Worm (Caenorhabditis elegans) whole organism, young adult: ENCODE measurements around the gene C03B1.4.

Source experiments
- B0035.1 ChIP-seq: sonication (generic microtip); optimal IDR thresholded peaks from 2 replicates; lab custom pipeline; 2016; ENCODE audit warnings: missing genetic modification characterization, mild to moderate bottlenecking, missing compliant biosample characterization, missing genotype, missing genetic modification reagents
- F23B12.7 ChIP-seq: sonication (generic microtip); optimal IDR thresholded peaks from 2 replicates; lab custom pipeline; 2017; ENCODE audit warnings: missing genetic modification characterization, mild to moderate bottlenecking, missing compliant biosample characterization, antibody characterized with exemption, moderate library complexity; ENCODE audit not compliant: insufficient read depth
- F33H1.4 ChIP-seq: fragments of 200-800 bp; sonication (Bioruptor generic); IDR thresholded peaks from 2 replicates; pipeline ENCODE4 v1.3.6; 2022; ENCODE audit warnings: missing genetic modification reagents, missing genetic modification characterization, missing compliant biosample characterization
- F55B11.4 ChIP-seq: sonication (generic microtip); optimal IDR thresholded peaks from 2 replicates; lab custom pipeline; 2016; ENCODE audit warnings: missing compliant biosample characterization, missing genetic modification characterization, borderline replicate concordance; ENCODE audit not compliant: insufficient read depth
- F57A8.1 ChIP-seq: fragments of 200-800 bp; sonication (Bioruptor generic); optimal IDR thresholded peaks from 2 replicates; lab custom pipeline; 2018; ENCODE audit warnings: mild to moderate bottlenecking, missing genetic modification characterization, moderate library complexity, missing compliant biosample characterization
- akir-1 ChIP-seq: fragments of 200-800 bp; sonication (Bioruptor generic); optimal IDR thresholded peaks from 2 replicates; lab custom pipeline; 2018; ENCODE audit warnings: mild to moderate bottlenecking, missing genetic modification characterization, moderate library complexity, missing compliant biosample characterization
- attf-5 ChIP-seq: fragments of 200-800 bp; sonication (Bioruptor generic); optimal IDR thresholded peaks from 2 replicates; lab custom pipeline; 2018; ENCODE audit warnings: mild to moderate bottlenecking, missing genetic modification characterization, missing compliant biosample characterization
- bed-2 ChIP-seq: fragments of 200-800 bp; sonication (Bioruptor generic); IDR thresholded peaks from 2 replicates; pipeline ENCODE4 v1.3.6; 2022; ENCODE audit warnings: missing genetic modification reagents, missing genetic modification characterization, missing compliant biosample characterization
- ccch-3 ChIP-seq: fragments of 200-800 bp; sonication (Bioruptor generic); optimal IDR thresholded peaks from 2 replicates; lab custom pipeline; 2018; ENCODE audit warnings: mild to moderate bottlenecking, missing genetic modification characterization, missing compliant biosample characterization
- cebp-1 ChIP-seq, 2 experiments: fragments of 200-800 bp in 1 of 2; sonication (Bioruptor generic) in 1 of 2; sonication (generic microtip) in 1 of 2; IDR thresholded peaks in 1 of 2; optimal IDR thresholded peaks in 1 of 2; 2 replicates each; pipeline versions ENCODE4 v1.3.6 to Lab custom; 2017 to 2022; ENCODE audit warnings: missing compliant biosample characterization in 2 of 2, missing genetic modification characterization in 2 of 2, mild to moderate bottlenecking in 1 of 2, missing genetic modification reagents in 1 of 2, moderate library complexity in 1 of 2
- cebp-2 ChIP-seq: fragments of 200-800 bp; sonication (Bioruptor generic); IDR thresholded peaks from 2 replicates; pipeline ENCODE4 v1.3.6; 2022; ENCODE audit warnings: missing genetic modification characterization, missing compliant biosample characterization
- ceh-40 ChIP-seq: fragments of 200-800 bp; sonication (Bioruptor generic); IDR thresholded peaks from 2 replicates; pipeline ENCODE4 v1.3.6; 2022; ENCODE audit warnings: missing genetic modification characterization, missing compliant biosample characterization
- die-1 ChIP-seq: sonication (generic microtip); optimal IDR thresholded peaks from 2 replicates; lab custom pipeline; 2016; ENCODE audit warnings: missing genotype, mild to moderate bottlenecking, missing genetic modification characterization, missing compliant biosample characterization
- dpl-1 ChIP-seq: fragments of 150-350 bp; optimal IDR thresholded peaks from 2 replicates; lab custom pipeline; 2014; ENCODE audit warnings: missing biosample characterization, missing genetic modification reagents, missing genetic modification characterization
- egl-18 ChIP-seq: fragments of 200-800 bp; sonication (Bioruptor generic); IDR thresholded peaks from 2 replicates; pipeline ENCODE4 v1.3.6; 2022; ENCODE audit warnings: missing genetic modification reagents, missing genetic modification characterization, missing compliant biosample characterization
- egrh-3 ChIP-seq: fragments of 200-800 bp; sonication (Bioruptor generic); IDR thresholded peaks from 2 replicates; pipeline ENCODE4 v1.3.6; 2022; ENCODE audit warnings: missing genetic modification reagents, missing genetic modification characterization, missing compliant biosample characterization
- hlh-12 ChIP-seq: sonication (generic microtip); optimal IDR thresholded peaks from 2 replicates; lab custom pipeline; 2016; ENCODE audit warnings: missing genetic modification characterization, missing compliant biosample characterization
- let-607 ChIP-seq, 2 experiments: fragments of 200-800 bp in 1 of 2; sonication (Bioruptor generic) in 1 of 2; sonication (generic microtip) in 1 of 2; optimal IDR thresholded peaks; 2 replicates each; lab custom pipeline; 2016 to 2018; ENCODE audit warnings: mild to moderate bottlenecking in 2 of 2, missing compliant biosample characterization in 2 of 2, missing genetic modification characterization in 2 of 2, moderate library complexity in 2 of 2, missing genotype in 1 of 2
- madf-8 ChIP-seq: fragments of 200-800 bp; sonication (Bioruptor generic); conservative IDR thresholded peaks from 2 replicates; pipeline ENCODE4 v1.3.6; 2022; ENCODE audit warnings: missing genetic modification reagents, missing genetic modification characterization, missing compliant biosample characterization
- mcd-1 ChIP-seq: fragments of 200-800 bp; sonication (Bioruptor generic); IDR thresholded peaks from 2 replicates; pipeline ENCODE4 v1.3.6; 2022; ENCODE audit warnings: missing genetic modification reagents, missing genetic modification characterization, missing compliant biosample characterization
- nfyb-1 ChIP-seq: fragments of 200-800 bp; sonication (Bioruptor generic); IDR thresholded peaks from 2 replicates; pipeline ENCODE4 v1.3.6; 2022; ENCODE audit warnings: missing genetic modification reagents, missing genetic modification characterization, missing compliant biosample characterization
- nhr-179 ChIP-seq: sonication (generic microtip); optimal IDR thresholded peaks from 2 replicates; lab custom pipeline; 2016; ENCODE audit warnings: mild to moderate bottlenecking, missing genetic modification characterization, missing compliant biosample characterization
- nhr-80 ChIP-seq: sonication (generic microtip); optimal IDR thresholded peaks from 2 replicates; lab custom pipeline; 2016; ENCODE audit warnings: missing genetic modification characterization, missing compliant biosample characterization
- rcor-1 ChIP-seq: fragments of 200-800 bp; sonication (Bioruptor generic); IDR thresholded peaks from 2 replicates; pipeline ENCODE4 v1.3.6; 2022; ENCODE audit warnings: missing genetic modification reagents, missing genetic modification characterization, missing compliant biosample characterization
- rpc-1 ChIP-seq, 2 experiments: fragments of 150-350 bp in 1 of 2; sonication (generic microtip) in 1 of 2; optimal IDR thresholded peaks; 2 replicates each; lab custom pipeline; 2014 to 2018; ENCODE audit warnings: missing biosample characterization in 1 of 2, missing genetic modification characterization in 1 of 2, missing genetic modification reagents in 1 of 2, missing genotype in 1 of 2
- sea-2 ChIP-seq: fragments of 200-800 bp; sonication (Bioruptor generic); IDR thresholded peaks from 2 replicates; pipeline ENCODE4 v1.3.6; 2022; ENCODE audit warnings: missing genetic modification characterization, missing compliant biosample characterization
- snpc-1.1 ChIP-seq: sonication (generic microtip); optimal IDR thresholded peaks from 2 replicates; lab custom pipeline; 2017; ENCODE audit warnings: missing genetic modification characterization, mild to moderate bottlenecking, missing compliant biosample characterization, antibody characterized with exemption, moderate library complexity, missing genotype, missing genetic modification reagents; ENCODE audit not compliant: insufficient read depth
- unc-62 ChIP-seq: fragments of 150-350 bp; optimal IDR thresholded peaks from 2 replicates; lab custom pipeline; 2014; ENCODE audit warnings: missing biosample characterization, missing genetic modification reagents, missing genetic modification characterization
- xnd-1 ChIP-seq: sonication (generic microtip); optimal IDR thresholded peaks from 2 replicates; lab custom pipeline; 2016; ENCODE audit warnings: missing genotype, missing genetic modification reagents, missing genetic modification characterization, missing compliant biosample characterization
- zfh-2 ChIP-seq: fragments of 200-800 bp; sonication (Bioruptor generic); conservative IDR thresholded peaks from 2 replicates; pipeline ENCODE4 v1.3.6; 2022; ENCODE audit warnings: missing genetic modification reagents, missing genetic modification characterization, missing compliant biosample characterization
- zim-3 ChIP-seq: sonication (generic microtip); optimal IDR thresholded peaks from 2 replicates; lab custom pipeline; 2017; ENCODE audit warnings: mild to moderate bottlenecking, missing genetic modification characterization, moderate library complexity, missing compliant biosample characterization
- ztf-28 ChIP-seq: fragments of 200-800 bp; sonication (Bioruptor generic); IDR thresholded peaks from 2 replicates; pipeline ENCODE4 v1.3.6; 2022; ENCODE audit warnings: missing genetic modification reagents, missing genetic modification characterization, missing compliant biosample characterization

Gene C03B1.4

DNA sequence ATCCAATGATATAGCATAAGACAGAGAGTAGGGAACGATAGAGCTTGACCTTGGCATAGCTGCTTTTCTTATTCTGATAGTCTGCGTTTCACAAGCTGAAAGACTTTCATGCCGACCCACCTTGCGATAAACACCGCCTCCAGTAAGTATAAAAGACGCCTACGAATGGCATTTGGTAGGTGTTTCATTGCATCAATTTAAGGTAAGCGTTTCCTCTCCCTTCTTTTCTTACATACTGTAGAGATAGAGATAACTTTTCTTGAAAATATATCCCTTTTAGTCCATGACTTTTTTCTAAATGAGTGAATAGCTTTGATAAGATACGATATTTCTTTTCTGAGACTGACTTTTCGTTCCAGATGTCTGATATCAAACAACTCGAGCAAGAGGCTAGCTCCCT, 41.2 kb upstream of the C03B1.4 start, which contains the start of gene col-167:
Gene col-167 (plus strand): TSS at position 360 of the 400 bp plus-strand sequence.
- TF ChIP-seq nfyb-1 (GFP tag; lab: Robert Waterston, UW) (no peak), nhr-179 (no peak), dpl-1 (GFP tag; lab: Kevin White, UChicago) (no peak), xnd-1 (tag; lab: Kevin White, UChicago) (no peak), die-1 (no peak), cebp-2 (GFP tag; lab: Robert Waterston, UW) (no peak), rcor-1 (GFP tag; lab: Robert Waterston, UW) (no peak), ccch-3 (GFP tag; lab: Kevin White, UChicago) (no peak), ztf-28 (GFP tag; lab: Robert Waterston, UW) (no peak), cebp-1 (GFP tag; IDR thresholded peaks at IDR 0.05; lab: Robert Waterston, UW) (no peak), cebp-1 (tag; optimal IDR thresholded peaks at IDR 0.05; lab: Kevin White, UChicago) (no peak), F57A8.1 (GFP tag; lab: Kevin White, UChicago) (no peak), F33H1.4 (GFP tag; lab: Robert Waterston, UW) (no peak), egl-18 (GFP tag; lab: Robert Waterston, UW) (no peak), rpc-1 (optimal IDR thresholded peaks at IDR 0.05; lab: Kevin White, UChicago) (no peak), rpc-1 (tag; optimal IDR thresholded peaks at IDR 0.05; lab: Kevin White, UChicago) (no peak)

DNA sequence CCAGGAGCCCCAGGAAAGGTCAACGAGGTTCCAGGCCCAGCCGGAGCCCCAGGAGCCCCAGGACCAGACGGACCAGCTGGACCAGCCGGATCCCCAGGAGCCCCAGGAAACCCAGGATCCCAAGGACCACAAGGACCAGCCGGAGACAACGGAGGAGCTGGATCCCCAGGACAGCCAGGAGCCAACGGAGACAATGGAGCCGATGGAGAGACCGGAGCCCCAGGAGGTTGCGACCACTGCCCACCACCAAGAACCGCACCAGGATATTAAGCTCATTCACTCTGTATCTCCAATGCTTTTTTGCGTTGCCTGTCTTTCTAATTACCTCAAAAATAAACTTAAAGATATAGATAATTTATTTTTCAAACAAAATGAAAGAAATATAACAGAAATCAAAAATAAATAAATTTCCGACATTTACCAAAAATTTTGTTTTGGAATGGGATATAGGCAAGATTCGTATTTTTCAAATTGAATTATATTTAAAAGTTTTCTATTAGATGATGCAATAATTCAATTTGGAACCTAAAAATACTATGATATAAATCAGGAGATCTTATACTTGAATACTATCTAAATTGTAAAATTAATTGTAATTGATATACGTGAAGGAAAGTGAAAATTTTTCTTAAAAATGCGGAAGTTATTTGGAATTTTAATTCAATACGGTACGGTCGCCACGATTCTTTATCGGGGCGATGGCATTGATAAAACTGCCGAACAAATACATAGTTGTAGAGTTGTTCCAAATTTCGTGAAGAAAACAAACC, 40.0 kb upstream of the C03B1.4 start:
- peak; percentile 52 for TF ChIP-seq egrh-3 (GFP tag; lab: Robert Waterston, UW)
- TF ChIP-seq, all 124 proteins: peak for 1; not testable (repeated sequence) for 123

DNA sequence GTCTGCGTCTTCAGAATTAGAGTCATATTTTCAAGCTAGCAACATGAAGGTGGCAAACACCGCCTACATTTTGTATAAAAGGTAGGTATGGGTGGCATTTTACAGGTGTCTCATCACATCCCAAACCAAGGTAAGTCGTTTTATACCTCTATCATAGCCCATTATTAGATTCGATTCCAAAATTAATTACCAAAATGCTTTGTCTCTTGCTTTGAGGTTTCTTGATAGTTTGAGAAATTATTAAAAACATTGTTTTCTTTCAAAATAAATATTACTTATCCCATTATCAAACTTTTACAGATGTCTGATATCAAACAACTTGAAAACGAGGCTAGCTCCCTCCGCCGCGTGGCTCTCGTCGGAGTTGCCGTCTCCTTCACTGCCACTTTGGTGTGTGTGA, 38.2 kb upstream of the C03B1.4 start, which contains the start of gene col-168:
Gene col-168 (plus strand): TSS at position 301 of the 400 bp plus-strand sequence.
- TF ChIP-seq F23B12.7 (tag; lab: Kevin White, UChicago) (no peak), mcd-1 (GFP tag; lab: Robert Waterston, UW) (no peak), F55B11.4 (tag; lab: Kevin White, UChicago) (no peak), snpc-1.1 (tag; lab: Kevin White, UChicago) (no peak), attf-5 (GFP tag; lab: Kevin White, UChicago) (no peak), hlh-12 (tag; lab: Kevin White, UChicago) (no peak), B0035.1 (tag; lab: Kevin White, UChicago) (no peak), bed-2 (GFP tag; lab: Robert Waterston, UW) (no peak), let-607 (tag; optimal IDR thresholded peaks at IDR 0.05; lab: Kevin White, UChicago) (no peak), madf-8 (GFP tag; lab: Robert Waterston, UW) (no peak), ceh-40 (GFP tag; lab: Robert Waterston, UW) (no peak), nfyb-1 (GFP tag; lab: Robert Waterston, UW) (no peak), zfh-2 (no peak), zim-3 (tag; lab: Kevin White, UChicago) (no peak), nhr-80 (no peak), unc-62 (GFP tag; lab: Kevin White, UChicago) (no peak), akir-1 (GFP tag; lab: Kevin White, UChicago) (no peak), sea-2 (GFP tag; lab: Robert Waterston, UW) (no peak)
- TF ChIP-seq, all 124 proteins: peak for 0
